Worm (Caenorhabditis elegans) whole organism, mixed stage, embryonic: ENCODE measurements around the gene F56D3.1.

Experiments used
- ces-1 ChIP-seq: fragments of 150-350 bp; optimal IDR thresholded peaks from 2 replicates; lab custom pipeline; 2014; ENCODE audit warnings: missing biosample characterization, missing genetic modification reagents, missing genetic modification characterization
- nhr-12 ChIP-seq: fragments of 150-350 bp; optimal IDR thresholded peaks from 2 replicates; lab custom pipeline; 2014; ENCODE audit warnings: missing biosample characterization, missing genetic modification characterization
- nhr-76 ChIP-seq: sonication (generic microtip); optimal IDR thresholded peaks from 2 replicates; lab custom pipeline; 2017; ENCODE audit warnings: missing biosample characterization, missing genetic modification characterization
- snpc-4 ChIP-seq: fragments of 150-350 bp; optimal IDR thresholded peaks from 2 replicates; lab custom pipeline; 2014; ENCODE audit warnings: missing biosample characterization, missing genetic modification characterization
- unc-39 ChIP-seq: fragments of 150-350 bp; optimal IDR thresholded peaks from 2 replicates; lab custom pipeline; 2014; ENCODE audit warnings: missing biosample characterization, missing genetic modification characterization

DNA sequence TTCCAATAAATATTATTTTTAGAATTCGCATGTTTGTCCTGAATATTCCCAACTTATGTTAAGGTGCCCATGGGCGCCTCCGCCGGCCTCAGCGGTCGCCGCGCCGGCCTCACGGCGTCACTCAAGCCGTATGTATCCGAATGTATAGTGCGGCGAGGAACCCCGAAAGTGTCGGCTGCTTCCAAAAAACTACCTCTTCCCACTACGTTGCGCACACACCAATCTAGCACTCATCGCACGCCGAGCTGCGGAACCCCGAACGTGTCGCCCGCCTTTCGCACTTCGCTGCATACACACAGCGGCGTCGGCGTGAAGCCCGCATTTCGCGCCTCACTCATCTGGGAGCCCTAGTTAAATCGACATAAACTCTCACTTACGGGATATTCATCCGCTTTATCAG is 21.7 kb downstream of the F56D3.1 start:
- TF ChIP-seq snpc-4 (no peak), nhr-76 (no peak), unc-39 (tag; lab: Kevin White, UChicago) (no peak), nhr-12 (tag; lab: Kevin White, UChicago) (no peak), ces-1 (GFP tag; lab: Kevin White, UChicago) (no peak)
